Worm (Caenorhabditis elegans): Measurements from ENCODE around the gene mett-10.

The mett-10 gene

DNA sequence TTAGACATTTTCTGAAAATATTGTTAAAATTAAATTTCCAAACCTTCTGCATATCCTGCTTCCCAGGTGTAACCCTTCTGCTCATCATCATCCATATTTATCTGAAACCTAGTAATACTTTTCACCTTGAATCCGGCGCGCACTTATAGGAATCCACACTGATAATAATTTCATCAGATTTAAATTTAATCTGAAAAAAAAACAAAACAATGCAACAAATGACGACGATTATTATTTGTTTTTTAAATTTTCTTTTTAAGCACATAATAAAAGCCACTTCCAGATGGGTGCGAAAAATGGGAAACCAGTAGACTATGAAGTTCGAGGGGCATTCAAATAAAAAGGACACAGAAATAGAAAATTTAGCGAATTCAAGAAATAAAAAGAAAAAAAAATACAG lies 24.2 kb upstream of the mett-10 start, which contains the start of gene gtf-2H2C:
Gene gtf-2H2C (minus strand): TSS at position 101 of the 400 bp plus-strand sequence.
- TF ChIP-seq ceh-82 (tag; optimal IDR thresholded peaks at IDR 0.05) (no peak), nhr-10 (tag; optimal IDR thresholded peaks at IDR 0.05) (no peak), alr-1 (tag; optimal IDR thresholded peaks at IDR 0.05) (no peak), lsy-2 (tag; optimal IDR thresholded peaks at IDR 0.05) (no peak), nhr-12 (tag; optimal IDR thresholded peaks at IDR 0.05) (no peak), lin-13 (GFP tag; optimal IDR thresholded peaks at IDR 0.05) (no peak), mbf-1 (tag; optimal IDR thresholded peaks at IDR 0.05) (no peak), C34F6.9 (tag; optimal IDR thresholded peaks at IDR 0.05) (no peak), sma-3 (GFP tag; optimal IDR thresholded peaks at IDR 0.05) (no peak), aly-2 (tag; optimal IDR thresholded peaks at IDR 0.05) (no peak), nhr-11 (tag; optimal IDR thresholded peaks at IDR 0.05) (no peak), nhr-21 (tag; optimal IDR thresholded peaks at IDR 0.05) (no peak), ztf-4 (tag; optimal IDR thresholded peaks at IDR 0.05) (no peak), crh-2 (tag; optimal IDR thresholded peaks at IDR 0.05) (no peak), fos-1 (tag; optimal IDR thresholded peaks at IDR 0.05) (no peak)

DNA sequence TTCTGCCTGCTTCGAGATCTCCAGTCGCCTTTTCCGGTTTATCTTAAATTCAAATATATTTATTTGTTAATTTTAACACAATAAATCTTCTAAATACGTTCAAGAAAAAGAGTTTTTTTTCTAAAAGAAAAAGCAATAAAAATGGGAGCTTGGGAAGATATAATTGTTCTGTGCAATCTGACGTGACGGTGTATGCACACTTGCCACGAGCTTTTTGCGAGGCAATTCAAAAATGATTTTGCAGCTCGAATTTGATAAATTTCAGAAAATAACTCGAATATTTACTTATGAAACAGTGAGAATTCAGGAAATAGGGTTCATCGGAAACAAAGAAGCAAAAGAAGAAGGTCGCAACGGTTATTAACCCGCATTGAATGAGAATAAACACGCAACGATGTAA lies 21.7 kb upstream of the mett-10 start:
- TF ChIP-seq lin-13 (GFP tag; optimal IDR thresholded peaks at IDR 0.05): peak; percentile 23
- TF ChIP-seq nhr-129 (tag; optimal IDR thresholded peaks at IDR 0.05): peak; percentile 21
- no peak for TF ChIP-seq nhr-25 (tag; optimal IDR thresholded peaks at IDR 0.05)
- TF ChIP-seq mdl-1 (tag; optimal IDR thresholded peaks at IDR 0.05): no peak
- TF ChIP-seq fos-1 (tag; optimal IDR thresholded peaks at IDR 0.05): no peak
- TF ChIP-seq ztf-1 (GFP tag; conservative IDR thresholded peaks at IDR 0.05): no peak
- peak; percentile 81 for TF ChIP-seq gmeb-1 (tag; optimal IDR thresholded peaks at IDR 0.05)
- TF ChIP-seq dmd-4 (tag; optimal IDR thresholded peaks at IDR 0.05): no peak
- TF ChIP-seq lsy-2 (tag; optimal IDR thresholded peaks at IDR 0.05): peak in 1 of 2 experiments; percentile 48
- TF ChIP-seq ceh-16 (tag; optimal IDR thresholded peaks at IDR 0.05): no peak
- no peak for TF ChIP-seq lin-39 (tag; optimal IDR thresholded peaks at IDR 0.05)
- TF ChIP-seq unc-55 (GFP tag; optimal IDR thresholded peaks at IDR 0.05): peak; percentile 57
- TF ChIP-seq ztf-4 (tag; optimal IDR thresholded peaks at IDR 0.05): no peak

- TF ChIP-seq lin-11 (tag; optimal IDR thresholded peaks at IDR 0.05) (no peak), unc-55 (GFP tag; optimal IDR thresholded peaks at IDR 0.05) (no peak), C34F6.9 (tag; optimal IDR thresholded peaks at IDR 0.05) (no peak), nhr-25 (tag; optimal IDR thresholded peaks at IDR 0.05) (peak; percentile 43), F13H6.1 (tag; optimal IDR thresholded peaks at IDR 0.05) (peak; percentile 54), sma-3 (GFP tag; optimal IDR thresholded peaks at IDR 0.05) (peak; percentile 20), unc-39 (tag; optimal IDR thresholded peaks at IDR 0.05) (no peak), ztf-11 (tag; optimal IDR thresholded peaks at IDR 0.05) (no peak), lsy-2 (tag; optimal IDR thresholded peaks at IDR 0.05) (peak in 1 of 2 experiments; percentile 47), sma-9 (GFP tag; optimal IDR thresholded peaks at IDR 0.05) (peak; percentile 19), sma-9 (tag; optimal IDR thresholded peaks at IDR 0.05) (no peak), ceh-16 (tag; optimal IDR thresholded peaks at IDR 0.05) (peak; percentile 51), snpc-4 (tag; optimal IDR thresholded peaks at IDR 0.05) (no peak), nhr-23 (tag; optimal IDR thresholded peaks at IDR 0.05) (no peak), nhr-21 (tag; optimal IDR thresholded peaks at IDR 0.05) (peak; percentile 55), aly-2 (tag; optimal IDR thresholded peaks at IDR 0.05) (no peak), blmp-1 (tag; optimal IDR thresholded peaks at IDR 0.05; ENCODE audit: insufficient read depth) (no peak)
Measured at ce11 chrIII:10094538-10094937, 20.3 kb upstream of the mett-10 start.

DNA sequence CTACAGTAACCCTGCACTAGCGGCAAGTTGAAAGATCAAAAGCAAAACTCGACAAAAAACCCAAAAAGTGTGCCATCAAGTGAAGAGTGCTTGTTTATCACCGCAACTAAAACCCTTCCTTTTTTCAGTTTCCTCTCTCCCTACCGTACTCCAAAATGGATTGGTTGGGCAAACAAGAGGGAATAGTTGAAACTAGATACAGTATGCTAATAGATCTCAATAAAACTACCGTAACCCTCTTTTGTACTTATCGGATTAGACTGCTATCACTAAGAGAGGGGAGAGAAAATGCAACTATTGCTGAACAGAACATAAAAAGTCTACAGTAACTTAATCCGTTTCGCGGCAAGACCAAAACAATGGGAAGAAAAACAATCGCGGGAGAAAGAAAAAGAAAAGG lies 19.5 kb upstream of the mett-10 start:
- TF ChIP-seq nhr-11 (tag; optimal IDR thresholded peaks at IDR 0.05): no peak
- no peak for TF ChIP-seq egl-27 (tag; optimal IDR thresholded peaks at IDR 0.05)
- TF ChIP-seq ama-1 (optimal IDR thresholded peaks at IDR 0.05): no peak
- no peak for TF ChIP-seq peb-1 (tag; optimal IDR thresholded peaks at IDR 0.05)
- peak in 1 of 2 experiments; percentile 66 for TF ChIP-seq lsy-2 (tag; optimal IDR thresholded peaks at IDR 0.05)

DNA sequence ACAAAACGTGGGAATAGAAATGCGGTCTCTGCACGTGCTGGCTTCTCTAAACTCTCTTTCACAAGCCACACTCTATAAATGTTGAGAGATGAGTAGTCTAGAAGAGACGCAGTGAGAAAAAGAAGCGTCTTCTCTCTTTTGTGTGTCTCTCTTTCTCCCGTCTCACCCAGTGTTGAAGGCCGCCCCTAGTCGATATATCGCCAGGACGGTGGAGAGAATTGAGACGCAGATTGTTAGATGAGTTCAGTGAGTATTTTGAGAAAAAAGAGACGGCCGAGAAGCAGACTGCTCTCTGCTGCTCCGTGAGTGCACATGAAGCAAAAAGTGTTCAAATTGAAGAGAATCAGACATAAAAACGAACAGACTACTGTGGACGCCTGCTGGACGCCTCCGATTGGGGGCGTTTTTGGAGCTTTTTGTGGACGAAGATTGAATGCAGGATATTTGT lies 18.3 kb upstream of the mett-10 start:
- peak; percentile 59 for TF ChIP-seq nhr-77 (tag; optimal IDR thresholded peaks at IDR 0.05)
- peak; percentile 90 for TF ChIP-seq crh-2 (tag; optimal IDR thresholded peaks at IDR 0.05)
- peak; percentile 92 for TF ChIP-seq unc-55 (GFP tag; optimal IDR thresholded peaks at IDR 0.05)
- no peak for TF ChIP-seq elt-1 (tag; optimal IDR thresholded peaks at IDR 0.05)
- TF ChIP-seq nhr-12 (tag; optimal IDR thresholded peaks at IDR 0.05): no peak
- TF ChIP-seq nhr-23 (tag; optimal IDR thresholded peaks at IDR 0.05): no peak
- no peak for TF ChIP-seq peb-1 (tag; optimal IDR thresholded peaks at IDR 0.05)
- TF ChIP-seq skn-1 (tag; optimal IDR thresholded peaks at IDR 0.05): no peak
- no peak for TF ChIP-seq ama-1 (optimal IDR thresholded peaks at IDR 0.05)
- no peak for TF ChIP-seq ceh-16 (tag; optimal IDR thresholded peaks at IDR 0.05)
- no peak for TF ChIP-seq aly-2 (tag; optimal IDR thresholded peaks at IDR 0.05)
- TF ChIP-seq ZK546.5 (tag; optimal IDR thresholded peaks at IDR 0.05): peak; percentile 42
- TF ChIP-seq ztf-11 (tag; optimal IDR thresholded peaks at IDR 0.05): no peak
- TF ChIP-seq egl-27 (tag; optimal IDR thresholded peaks at IDR 0.05): peak; percentile 94
- no peak for TF ChIP-seq mbf-1 (tag; optimal IDR thresholded peaks at IDR 0.05)
- TF ChIP-seq nhr-11 (tag; optimal IDR thresholded peaks at IDR 0.05): no peak
- TF ChIP-seq ztf-4 (tag; optimal IDR thresholded peaks at IDR 0.05): peak; percentile 86
- peak; percentile 97 for TF ChIP-seq F13H6.1 (tag; optimal IDR thresholded peaks at IDR 0.05)
- TF ChIP-seq elt-3 (tag; optimal IDR thresholded peaks at IDR 0.05): no peak
- TF ChIP-seq fos-1 (tag; optimal IDR thresholded peaks at IDR 0.05): peak; percentile 80
- TF ChIP-seq lin-11 (tag; optimal IDR thresholded peaks at IDR 0.05): peak; percentile 84
- peak; percentile 81 to 94 for TF ChIP-seq lsy-2 (tag; optimal IDR thresholded peaks at IDR 0.05)
- peak; percentile 22 for TF ChIP-seq Y55F3AM.14 (GFP tag; optimal IDR thresholded peaks at IDR 0.05)
- peak; percentile 85 for TF ChIP-seq nhr-21 (tag; optimal IDR thresholded peaks at IDR 0.05)
- TF ChIP-seq nhr-237 (tag; optimal IDR thresholded peaks at IDR 0.05): peak; percentile 60
- peak; percentile 83 for TF ChIP-seq lin-13 (GFP tag; optimal IDR thresholded peaks at IDR 0.05)

All from whole organism, L2 larva.